Fruit fly (Drosophila melanogaster): Measurements from ENCODE around the gene CG5194.

The CG5194 gene

dm6 chr3L:9009738-9010137 lies at the start of gene CG5194:
TSS of gene CG5194 (minus strand) at chr3L:9009838.
- TF ChIP-seq Deaf1 (tag; optimal IDR thresholded peaks at IDR 0.05) = no peak
- TF ChIP-seq nerfin-1 (tag; optimal IDR thresholded peaks at IDR 0.05) = no peak
- TF ChIP-seq CTCF (GFP tag; optimal IDR thresholded peaks at IDR 0.05) = no peak
- no peak for TF ChIP-seq Oaz (GFP tag; IDR thresholded peaks at IDR 0.05)
- TF ChIP-seq z (GFP tag; IDR thresholded peaks at IDR 0.05) = no peak
- no peak for TF ChIP-seq kay (GFP tag; optimal IDR thresholded peaks at IDR 0.05)
- TF ChIP-seq Abd-B (GFP tag; optimal IDR thresholded peaks at IDR 0.05) = no peak
- no peak for TF ChIP-seq vfl (GFP tag; optimal IDR thresholded peaks at IDR 0.05)
- no peak for TF ChIP-seq CG8281 (tag; optimal IDR thresholded peaks at IDR 0.05)
- TF ChIP-seq CG11398 (GFP tag; optimal IDR thresholded peaks at IDR 0.05) = no peak
- TF ChIP-seq ham (GFP tag; IDR thresholded peaks at IDR 0.05) = no peak
- TF ChIP-seq Jarid2 (GFP tag; optimal IDR thresholded peaks at IDR 0.05) = no peak

- TF ChIP-seq CG8089 (GFP tag; optimal IDR thresholded peaks at IDR 0.05) (no peak), CG10654 (GFP tag; optimal IDR thresholded peaks at IDR 0.05) (peak; percentile 88), ems (GFP tag; optimal IDR thresholded peaks at IDR 0.05) (peak; percentile 65), CG3407 (GFP tag; optimal IDR thresholded peaks at IDR 0.05) (peak; percentile 79), CG15011 (GFP tag; optimal IDR thresholded peaks at IDR 0.05) (peak; percentile 83), CG14965 (GFP tag; optimal IDR thresholded peaks at IDR 0.05; ENCODE audit: borderline replicate concordance) (no peak), CG10209 (GFP tag; optimal IDR thresholded peaks at IDR 0.05) (peak; percentile 90), sob (GFP tag; IDR thresholded peaks at IDR 0.05) (peak; percentile 93), CG2199 (GFP tag; IDR thresholded peaks at IDR 0.05) (no peak), CG2120 (GFP tag; optimal IDR thresholded peaks at IDR 0.05) (peak; percentile 91), CG9609 (GFP tag; optimal IDR thresholded peaks at IDR 0.05) (peak; percentile 39), Ravus (GFP tag; IDR thresholded peaks at IDR 0.05) (peak; percentile 78), Bdp1 (GFP tag; optimal IDR thresholded peaks at IDR 0.05) (peak; percentile 30), Mrtf (GFP tag; IDR thresholded peaks at IDR 0.05) (peak; percentile 76), sens-2 (GFP tag; IDR thresholded peaks at IDR 0.05) (peak; percentile 60; the same call in 1 of the 2 replicates), CG12071 (GFP tag; optimal IDR thresholded peaks at IDR 0.05) (peak; percentile 78), Stat92E (GFP tag; optimal IDR thresholded peaks at IDR 0.05) (peak in 1 of 3 experiments; percentile 72), trem (tag; optimal IDR thresholded peaks at IDR 0.05) (peak; percentile 82), Bgb (GFP tag; IDR thresholded peaks at IDR 0.05; ENCODE audit: partially characterized antibody) (no peak), CG17186 (GFP tag; optimal IDR thresholded peaks at IDR 0.05) (peak; percentile 36), Atf6 (GFP tag; IDR thresholded peaks at IDR 0.05) (peak; percentile 93), lola (GFP tag; optimal IDR thresholded peaks at IDR 0.05) (peak in 1 of 3 experiments; percentile 90), CG12155 (GFP tag; optimal IDR thresholded peaks at IDR 0.05) (peak; percentile 87), CG18262 (tag; optimal IDR thresholded peaks at IDR 0.05) (peak; percentile 94), Mad (GFP tag; optimal IDR thresholded peaks at IDR 0.05) (peak; percentile 46), ssp (GFP tag; IDR thresholded peaks at IDR 0.05) (peak; percentile 82), Rfx (GFP tag; IDR thresholded peaks at IDR 0.05) (peak; percentile 92), CG4820 (GFP tag; optimal IDR thresholded peaks at IDR 0.05) (peak; percentile 80), CG1603 (tag; optimal IDR thresholded peaks at IDR 0.05) (peak; percentile 50), h (optimal IDR thresholded peaks at IDR 0.05) (no peak), vnd (GFP tag; IDR thresholded peaks at IDR 0.05; ENCODE audit: partially characterized antibody) (no peak), CG13123 (GFP tag; optimal IDR thresholded peaks at IDR 0.05) (peak; percentile 76), CG14667 (GFP tag; IDR thresholded peaks at IDR 0.05) (peak; percentile 87), pho (GFP tag; optimal IDR thresholded peaks at IDR 0.05) (peak; percentile 67), Gsc (GFP tag; IDR thresholded peaks at IDR 0.05) (peak; percentile 73), CG42726 (GFP tag; IDR thresholded peaks at IDR 0.05; ENCODE audit: partially characterized antibody) (no peak), trh (GFP tag; optimal IDR thresholded peaks at IDR 0.05) (peak; percentile 42), grn (GFP tag; optimal IDR thresholded peaks at IDR 0.05) (peak; percentile 7)
Observed at dm6 chr3L:9057429-9058088, 47.9 kb upstream of the CG5194 start.

Data from whole organism, embryonic.